Worm (Caenorhabditis elegans) whole organism, L2 larva: ENCODE results near the gene F32D8.11.

ENCODE experiments used
- Y55F3AM.14 ChIP-seq: fragments of 200-800 bp; sonication (Bioruptor generic); optimal IDR thresholded peaks from 2 replicates; lab custom pipeline; 2018; ENCODE audit warnings: mild to moderate bottlenecking, missing genetic modification characterization, missing compliant biosample characterization
- ZK546.5 ChIP-seq: sonication (generic microtip); optimal IDR thresholded peaks from 2 replicates; lab custom pipeline; 2017; ENCODE audit warnings: missing biosample characterization, missing genetic modification characterization
- alr-1 ChIP-seq: fragments of 150-350 bp; optimal IDR thresholded peaks from 2 replicates; lab custom pipeline; 2014; ENCODE audit warnings: missing biosample characterization, missing genetic modification characterization
- ama-1 ChIP-seq: fragments of 150-350 bp; optimal IDR thresholded peaks from 2 replicates; lab custom pipeline; 2018; ENCODE audit warnings: inconsistent platforms
- ceh-16 ChIP-seq: fragments of 150-350 bp; optimal IDR thresholded peaks from 2 replicates; lab custom pipeline; 2014; ENCODE audit warnings: missing biosample characterization, missing genetic modification characterization
- lin-11 ChIP-seq: fragments of 150-350 bp; sonication (generic microtip); optimal IDR thresholded peaks from 2 replicates; lab custom pipeline; 2014; ENCODE audit warnings: missing biosample characterization, missing genetic modification characterization, inconsistent platforms, mixed read lengths
- lin-39 ChIP-seq: fragments of 150-350 bp; optimal IDR thresholded peaks from 2 replicates; lab custom pipeline; 2014; ENCODE audit warnings: missing biosample characterization, missing genetic modification reagents, missing genetic modification characterization
- lsy-2 ChIP-seq, 2 experiments: fragments of 150-350 bp in 1 of 2; sonication (generic microtip) in 1 of 2; optimal IDR thresholded peaks; 2 replicates each; lab custom pipeline; 2014 to 2017; ENCODE audit warnings: missing biosample characterization in 2 of 2, missing genetic modification characterization in 2 of 2
- nhr-11 ChIP-seq: fragments of 150-350 bp; optimal IDR thresholded peaks from 2 replicates; lab custom pipeline; 2014; ENCODE audit warnings: missing biosample characterization, missing genetic modification characterization
- nhr-21 ChIP-seq: fragments of 150-350 bp; optimal IDR thresholded peaks from 2 replicates; lab custom pipeline; 2014; ENCODE audit warnings: missing biosample characterization, missing genetic modification characterization
- skn-1 ChIP-seq: sonication (generic microtip); optimal IDR thresholded peaks from 2 replicates; lab custom pipeline; 2017; ENCODE audit warnings: missing biosample characterization, missing genetic modification characterization
- unc-39 ChIP-seq: fragments of 150-350 bp; optimal IDR thresholded peaks from 2 replicates; lab custom pipeline; 2014; ENCODE audit warnings: missing biosample characterization, missing genetic modification characterization
- ztf-4 ChIP-seq: fragments of 150-350 bp; optimal IDR thresholded peaks from 2 replicates; lab custom pipeline; 2014; ENCODE audit warnings: missing biosample characterization, missing genetic modification characterization

ce11 chrV:10893510-10894128, 4.7 kb upstream of the F32D8.11 start, which contains the start of gene F32D8.4:
- no peak for TF ChIP-seq skn-1
- no peak for TF ChIP-seq ama-1 (lab: Kevin White, UChicago)
- no peak for TF ChIP-seq unc-39 (tag; lab: Kevin White, UChicago)
- no peak for TF ChIP-seq lin-11 (tag; lab: Kevin White, UChicago)
- TF ChIP-seq nhr-11 (tag; lab: Kevin White, UChicago): no peak
- TF ChIP-seq alr-1: no peak
- no peak for TF ChIP-seq ztf-4
- no peak for TF ChIP-seq nhr-21 (tag; lab: Kevin White, UChicago)
- no peak for TF ChIP-seq lin-39 (tag; lab: Kevin White, UChicago)
- TF ChIP-seq Y55F3AM.14 (GFP tag; lab: Kevin White, UChicago): no peak
- no peak for TF ChIP-seq ceh-16 (tag; lab: Kevin White, UChicago)
- TF ChIP-seq ZK546.5: no peak
- no peak for TF ChIP-seq lsy-2 (tag; optimal IDR thresholded peaks at IDR 0.05; lab: Kevin White, UChicago)
